Fruit fly (Drosophila melanogaster) whole organism, prepupa: ENCODE results near the gene eIF3h.
A peak's percentile ranks its signal among the peaks of the same experiment; 100 is the strongest.

Experiments
- CG10631 ChIP-seq: fragments of 200-800 bp; sonication (Bioruptor generic); optimal IDR thresholded peaks from 2 replicates; lab custom pipeline; 2016; ENCODE audit warnings: missing biosample characterization, missing genetic modification characterization
- CG9139 ChIP-seq: fragments of 200-800 bp; sonication (Bioruptor generic); optimal IDR thresholded peaks from 3 replicates; lab custom pipeline; 2017; ENCODE audit warnings: missing biosample characterization, mild to moderate bottlenecking, missing genetic modification characterization
- Ets21C ChIP-seq: fragments of 200-800 bp; sonication (Bioruptor generic); optimal IDR thresholded peaks from 3 replicates; lab custom pipeline; 2016; ENCODE audit warnings: missing biosample characterization, missing genetic modification characterization
- Ets96B ChIP-seq: fragments of 200-800 bp; optimal IDR thresholded peaks from 2 replicates; lab custom pipeline; 2019; ENCODE audit warnings: missing biosample characterization, mild to moderate bottlenecking, missing genetic modification characterization, moderate library complexity
- Hr39 ChIP-seq: fragments of 200-800 bp; sonication (Bioruptor generic); optimal IDR thresholded peaks from 2 replicates; lab custom pipeline; 2016; ENCODE audit warnings: missing biosample characterization, missing genetic modification characterization
- Hr4 ChIP-seq: fragments of 200-800 bp; sonication (Bioruptor generic); optimal IDR thresholded peaks from 3 replicates; lab custom pipeline; 2016; ENCODE audit warnings: missing biosample characterization, missing genetic modification characterization
- OdsH ChIP-seq: fragments of 200-800 bp; sonication (Bioruptor generic); optimal IDR thresholded peaks from 3 replicates; lab custom pipeline; 2016; ENCODE audit warnings: missing biosample characterization, missing genetic modification characterization
- Smox ChIP-seq: fragments of 200-800 bp; sonication (Bioruptor generic); optimal IDR thresholded peaks from 3 replicates; lab custom pipeline; 2016; ENCODE audit warnings: missing biosample characterization, missing genetic modification characterization
- achi ChIP-seq: fragments of 200-800 bp; sonication (Bioruptor generic); optimal IDR thresholded peaks from 3 replicates; lab custom pipeline; 2016; ENCODE audit warnings: missing biosample characterization, missing genetic modification characterization
- dac ChIP-seq: fragments of 200-800 bp; sonication (Bioruptor generic); optimal IDR thresholded peaks from 2 replicates; lab custom pipeline; 2017; ENCODE audit warnings: missing biosample characterization, mild to moderate bottlenecking, missing genetic modification characterization
- eg ChIP-seq: fragments of 200-800 bp; sonication (Bioruptor generic); IDR thresholded peaks from 3 replicates; pipeline ENCODE4 v1.3.6; 2022; ENCODE audit warnings: missing biosample characterization, missing genetic modification characterization
- lz ChIP-seq: fragments of 200-800 bp; sonication (Bioruptor generic); optimal IDR thresholded peaks from 3 replicates; lab custom pipeline; 2016; ENCODE audit warnings: missing biosample characterization, missing genetic modification characterization
- spab ChIP-seq: fragments of 200-800 bp; sonication (Bioruptor generic); optimal IDR thresholded peaks from 2 replicates; lab custom pipeline; 2017; ENCODE audit warnings: missing biosample characterization, mild to moderate bottlenecking, missing genetic modification characterization, missing genetic modification reagents
- ss ChIP-seq, 2 experiments: fragments of 200-800 bp; sonication (Bioruptor generic); optimal IDR thresholded peaks; 2 replicates in 1 of 2; 3 replicates in 1 of 2; lab custom pipeline; 2017 to 2018; ENCODE audit warnings: mild to moderate bottlenecking in 2 of 2, missing biosample characterization in 2 of 2, missing genetic modification characterization in 2 of 2, moderate library complexity in 1 of 2

DNA sequence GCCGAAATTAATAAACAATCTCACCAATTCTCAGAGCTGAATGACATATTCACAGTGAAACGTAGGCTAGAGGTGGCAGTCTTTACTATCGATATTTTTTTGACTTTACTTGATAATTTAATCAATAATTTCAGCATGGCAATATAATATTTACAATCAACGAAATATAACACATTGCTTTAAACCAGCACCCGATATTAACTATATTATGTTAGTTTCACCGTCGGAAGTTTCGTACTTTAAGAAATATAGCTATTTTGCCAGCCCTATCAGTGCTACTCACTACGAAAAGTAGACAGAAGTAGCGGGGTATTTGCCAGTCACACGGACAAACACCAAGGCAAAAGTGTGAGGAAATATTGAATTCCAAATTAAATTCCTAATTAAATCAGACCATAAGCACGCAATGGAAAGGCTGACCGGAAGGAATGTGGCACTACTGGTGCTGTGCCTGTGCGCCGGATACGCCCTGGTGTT, 42.1 kb downstream of the eIF3h start, which contains the start of the genes CG31917, Tfb5 and SelT:
- no peak for TF ChIP-seq OdsH
- peak; percentile 63; the same call in 2 of the 3 replicates for TF ChIP-seq eg (GFP tag; lab: Robert Waterston, UW)
- peak; percentile 59 for TF ChIP-seq Smox
- no peak for TF ChIP-seq CG10631 (GFP tag; lab: Kevin White, UChicago)
- TF ChIP-seq Hr39 (GFP tag; lab: Kevin White, UChicago), result peak; percentile 65
- no peak for TF ChIP-seq dac (GFP tag; lab: Kevin White, UChicago)
- no peak for TF ChIP-seq ss (GFP tag; optimal IDR thresholded peaks at IDR 0.05; lab: Kevin White, UChicago)
- TF ChIP-seq Ets96B, result peak; percentile 52
- no peak for TF ChIP-seq Hr4 (GFP tag; lab: Kevin White, UChicago)
- no peak for TF ChIP-seq CG9139 (GFP tag; lab: Kevin White, UChicago)
- peak; percentile 54 for TF ChIP-seq Ets21C (GFP tag; lab: Kevin White, UChicago)
- peak; percentile 65 for TF ChIP-seq lz (GFP tag; lab: Kevin White, UChicago)
- TF ChIP-seq spab, result no peak
- peak; percentile 33 for TF ChIP-seq achi (GFP tag; lab: Kevin White, UChicago)
